Worm (Caenorhabditis elegans) whole organism, early embryonic: Measurements from ENCODE around the gene F19B2.7.

Experiments
- B0310.2 ChIP-seq: sonication (generic microtip); optimal IDR thresholded peaks from 2 replicates; lab custom pipeline; 2016; ENCODE audit warnings: mild to moderate bottlenecking, missing genetic modification characterization, missing compliant biosample characterization
- F13C5.2 ChIP-seq: sonication (generic microtip); optimal IDR thresholded peaks from 2 replicates; lab custom pipeline; 2017; ENCODE audit warnings: mild to moderate bottlenecking, missing genetic modification characterization, inconsistent platforms, missing compliant biosample characterization
- aly-1 ChIP-seq: sonication (generic microtip); optimal IDR thresholded peaks from 2 replicates; lab custom pipeline; 2016; ENCODE audit warnings: missing genetic modification characterization, missing compliant biosample characterization
- ama-1 ChIP-seq: fragments of 150-350 bp; optimal IDR thresholded peaks from 2 replicates; lab custom pipeline; 2014
- ceh-13 ChIP-seq: fragments of 200-800 bp; sonication (Bioruptor generic); optimal IDR thresholded peaks from 2 replicates; lab custom pipeline; 2018; ENCODE audit warnings: mild to moderate bottlenecking, missing genetic modification characterization, missing compliant biosample characterization
- ceh-36 ChIP-seq: sonication (generic microtip); optimal IDR thresholded peaks from 2 replicates; lab custom pipeline; 2016; ENCODE audit warnings: missing genetic modification characterization, inconsistent platforms, missing compliant biosample characterization
- ets-7 ChIP-seq: sonication (generic microtip); optimal IDR thresholded peaks from 2 replicates; lab custom pipeline; 2016; ENCODE audit warnings: missing genotype, missing genetic modification characterization, missing compliant biosample characterization
- flt-1 ChIP-seq: fragments of 200-800 bp; sonication (Bioruptor generic); IDR thresholded peaks from 2 replicates; pipeline ENCODE4 v1.3.6; 2022; ENCODE audit warnings: missing genetic modification characterization, missing compliant biosample characterization
- hmbx-1 ChIP-seq: sonication (generic microtip); optimal IDR thresholded peaks from 2 replicates; lab custom pipeline; 2016; ENCODE audit warnings: mild to moderate bottlenecking, missing genetic modification characterization, missing compliant biosample characterization
- hmg-4 ChIP-seq: fragments of 200-800 bp; sonication (Bioruptor generic); optimal IDR thresholded peaks from 2 replicates; lab custom pipeline; 2018; ENCODE audit warnings: mild to moderate bottlenecking, missing genetic modification characterization, missing compliant biosample characterization
- hnd-1 ChIP-seq: sonication (generic microtip); optimal IDR thresholded peaks from 2 replicates; lab custom pipeline; 2016; ENCODE audit warnings: missing genetic modification characterization, missing compliant biosample characterization
- pes-1 ChIP-seq: fragments of 200-800 bp; sonication (Bioruptor generic); IDR thresholded peaks from 2 replicates; pipeline ENCODE4 v1.3.6; 2022; ENCODE audit warnings: missing genetic modification reagents, missing genetic modification characterization, missing compliant biosample characterization
- scrt-1 ChIP-seq: fragments of 200-800 bp; sonication (Bioruptor generic); IDR thresholded peaks from 2 replicates; pipeline ENCODE4 v1.3.6; 2022; ENCODE audit warnings: missing genetic modification characterization, missing compliant biosample characterization
- sea-1 ChIP-seq: fragments of 200-800 bp; sonication (Bioruptor generic); conservative IDR thresholded peaks from 2 replicates; pipeline ENCODE4 v1.3.6; 2022; ENCODE audit warnings: missing genetic modification characterization, missing compliant biosample characterization
- tbx-11 ChIP-seq: fragments of 200-800 bp; sonication (Bioruptor generic); IDR thresholded peaks from 2 replicates; pipeline ENCODE4 v1.3.6; 2022; ENCODE audit warnings: missing genetic modification characterization, missing compliant biosample characterization
- tbx-37 ChIP-seq: fragments of 200-800 bp; sonication (Bioruptor generic); conservative IDR thresholded peaks from 2 replicates; pipeline ENCODE4 v1.3.6; 2022; ENCODE audit warnings: missing genetic modification reagents, missing genetic modification characterization, missing compliant biosample characterization
- tra-4 ChIP-seq: sonication (generic microtip); optimal IDR thresholded peaks from 2 replicates; lab custom pipeline; 2017; ENCODE audit warnings: missing genetic modification characterization, missing compliant biosample characterization

F19B2.7 gene

DNA sequence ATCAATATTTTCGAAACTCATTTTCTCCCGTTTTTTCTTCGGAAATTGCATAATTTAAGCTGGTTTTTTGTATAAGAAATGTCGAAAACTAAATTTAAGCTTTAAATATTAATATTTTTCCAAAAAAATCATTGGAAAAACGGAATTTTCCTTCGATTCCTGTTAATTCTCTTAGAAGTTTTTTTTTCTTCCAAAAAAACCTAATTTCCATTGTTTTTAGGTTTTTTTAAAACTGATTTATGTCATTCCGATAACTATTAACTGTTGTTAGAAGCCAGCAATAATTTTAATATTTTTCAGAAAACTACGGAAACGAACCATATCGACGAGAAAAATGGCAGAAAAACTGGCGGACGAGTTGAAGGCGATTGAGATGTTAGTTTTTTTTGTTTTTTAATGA is 49.8 kb downstream of the F19B2.7 start, which contains the start of gene fbxa-114:
fbxa-114 (plus strand) TSS at position 301 of the 400 bp plus-strand sequence.
- TF ChIP-seq hnd-1 (tag; lab: Kevin White, UChicago) (no peak), flt-1 (GFP tag; lab: Robert Waterston, UW) (no peak), ets-7 (tag; lab: Kevin White, UChicago) (no peak), tbx-11 (GFP tag; lab: Robert Waterston, UW) (no peak), hmbx-1 (tag; lab: Kevin White, UChicago) (no peak), pes-1 (GFP tag; lab: Robert Waterston, UW) (no peak), tbx-37 (GFP tag; lab: Robert Waterston, UW) (no peak), B0310.2 (tag; lab: Kevin White, UChicago) (no peak), aly-1 (tag; lab: Kevin White, UChicago) (no peak), scrt-1 (GFP tag; lab: Robert Waterston, UW) (no peak), sea-1 (GFP tag; lab: Robert Waterston, UW) (no peak), ceh-13 (GFP tag; lab: Kevin White, UChicago) (no peak), hmg-4 (GFP tag; lab: Kevin White, UChicago) (no peak), tra-4 (tag; lab: Kevin White, UChicago) (no peak), ceh-36 (tag; lab: Kevin White, UChicago) (no peak), F13C5.2 (tag; lab: Kevin White, UChicago) (no peak), ama-1 (no peak)

DNA sequence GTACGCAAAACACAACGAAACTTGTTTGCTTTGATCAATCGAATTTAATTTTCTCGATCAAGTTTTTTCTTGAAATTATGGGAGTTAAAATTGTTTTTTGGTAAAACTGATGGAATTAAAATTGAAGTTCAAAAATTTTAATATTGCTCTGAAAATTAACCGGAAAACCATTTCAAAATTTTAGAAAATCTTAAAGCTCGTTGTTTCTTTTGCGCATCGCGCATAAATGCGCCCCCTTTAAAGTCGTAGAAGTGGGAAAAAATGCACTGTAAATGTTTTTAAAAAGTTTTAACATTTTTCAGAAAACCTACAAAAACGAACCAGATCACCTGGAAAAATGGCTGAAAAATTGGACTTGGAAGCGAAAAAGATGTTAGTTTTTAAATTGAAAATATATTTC is 51.6 kb downstream of the F19B2.7 start, which contains the start of gene fbxa-113:
fbxa-113 (plus strand) TSS at position 301 of the 400 bp plus-strand sequence.
- no peak for TF ChIP-seq ceh-36 (tag; lab: Kevin White, UChicago)
- no peak for TF ChIP-seq sea-1 (GFP tag; lab: Robert Waterston, UW)
- no peak for TF ChIP-seq pes-1 (GFP tag; lab: Robert Waterston, UW)
- no peak for TF ChIP-seq hmbx-1 (tag; lab: Kevin White, UChicago)
- no peak for TF ChIP-seq scrt-1 (GFP tag; lab: Robert Waterston, UW)
- no peak for TF ChIP-seq tbx-11 (GFP tag; lab: Robert Waterston, UW)
- TF ChIP-seq B0310.2 (tag; lab: Kevin White, UChicago): no peak
- TF ChIP-seq tbx-37 (GFP tag; lab: Robert Waterston, UW): no peak
- TF ChIP-seq ets-7 (tag; lab: Kevin White, UChicago): no peak
- no peak for TF ChIP-seq ceh-13 (GFP tag; lab: Kevin White, UChicago)
- TF ChIP-seq flt-1 (GFP tag; lab: Robert Waterston, UW): no peak
- no peak for TF ChIP-seq aly-1 (tag; lab: Kevin White, UChicago)
